Fruit fly (Drosophila melanogaster) whole organism, embryonic: ENCODE measurements around the gene mRpS18B.

Source experiments
- ATbp ChIP-seq: fragments of 200-800 bp; sonication (Bioruptor generic); optimal IDR thresholded peaks from 2 replicates; lab custom pipeline; 2017; ENCODE audit warnings: missing biosample characterization, mild to moderate bottlenecking, missing genetic modification characterization, missing genetic modification reagents
- Aef1 ChIP-seq: fragments of 200-800 bp; sonication (Bioruptor generic); IDR thresholded peaks from 3 replicates; pipeline ENCODE4 v1.3.6; 2022; ENCODE audit warnings: missing biosample characterization, missing genetic modification characterization
- Atf-2 ChIP-seq: fragments of 200-800 bp; sonication (Bioruptor generic); optimal IDR thresholded peaks from 2 replicates; lab custom pipeline; 2016; ENCODE audit warnings: missing biosample characterization, missing genetic modification characterization
- CG10267 ChIP-seq: fragments of 200-800 bp; sonication (Bioruptor generic); optimal IDR thresholded peaks from 2 replicates; lab custom pipeline; 2018; ENCODE audit warnings: missing biosample characterization, mild to moderate bottlenecking, missing genetic modification characterization, moderate library complexity
- CG11093 ChIP-seq: fragments of 200-800 bp; sonication (Bioruptor generic); IDR thresholded peaks from 3 replicates; pipeline ENCODE4 v1.3.6; 2022; ENCODE audit warnings: missing biosample characterization, missing genetic modification characterization
- CG12744 ChIP-seq: fragments of 200-800 bp; sonication (Bioruptor generic); optimal IDR thresholded peaks from 2 replicates; lab custom pipeline; 2016; ENCODE audit warnings: missing biosample characterization, missing genetic modification characterization
- CG1647 ChIP-seq: fragments of 200-800 bp; sonication (Bioruptor generic); optimal IDR thresholded peaks from 3 replicates; lab custom pipeline; 2016; ENCODE audit warnings: missing biosample characterization, missing genetic modification characterization
- CG17361 ChIP-seq: fragments of 200-800 bp; sonication (Bioruptor generic); IDR thresholded peaks from 3 replicates; pipeline ENCODE4 v1.3.6; 2022; ENCODE audit warnings: missing biosample characterization, missing genetic modification characterization
- CG2199 ChIP-seq: fragments of 200-800 bp; sonication (Bioruptor generic); IDR thresholded peaks from 3 replicates; pipeline ENCODE4 v1.3.6; 2022; ENCODE audit warnings: missing biosample characterization, missing genetic modification characterization
- CG42726 ChIP-seq: fragments of 200-800 bp; sonication (Bioruptor generic); IDR thresholded peaks from 2 replicates; pipeline ENCODE4 v1.3.6; 2022; ENCODE audit warnings: missing biosample characterization, missing genetic modification characterization; ENCODE audit not compliant: partially characterized antibody
- CG43689 ChIP-seq: fragments of 200-800 bp; sonication (Bioruptor generic); IDR thresholded peaks from 2 replicates; pipeline ENCODE4 v1.3.6; 2022; ENCODE audit warnings: missing biosample characterization, missing genetic modification characterization
- CG6654 ChIP-seq: fragments of 200-800 bp; sonication (Bioruptor generic); optimal IDR thresholded peaks from 2 replicates; lab custom pipeline; 2017; ENCODE audit warnings: missing biosample characterization, mild to moderate bottlenecking, missing genetic modification characterization
- CG6854 ChIP-seq: fragments of 200-800 bp; sonication (Bioruptor generic); optimal IDR thresholded peaks from 3 replicates; lab custom pipeline; 2017; ENCODE audit warnings: missing biosample characterization, mild to moderate bottlenecking, missing genetic modification characterization
- CG7786 ChIP-seq: fragments of 200-800 bp; sonication (Bioruptor generic); optimal IDR thresholded peaks from 2 replicates; lab custom pipeline; 2016; ENCODE audit warnings: missing biosample characterization, missing genetic modification characterization
- CG7987 ChIP-seq: fragments of 200-800 bp; sonication (Bioruptor generic); optimal IDR thresholded peaks from 2 replicates; lab custom pipeline; 2018; ENCODE audit warnings: missing biosample characterization, mild to moderate bottlenecking, missing genetic modification characterization, moderate library complexity
- Chrac-16 ChIP-seq: fragments of 200-800 bp; sonication (Bioruptor generic); optimal IDR thresholded peaks from 3 replicates; lab custom pipeline; 2016; ENCODE audit warnings: missing biosample characterization, missing genetic modification characterization
- CoRest ChIP-seq: fragments of 200-800 bp; sonication (Bioruptor generic); optimal IDR thresholded peaks from 3 replicates; lab custom pipeline; 2018; ENCODE audit warnings: missing biosample characterization, mild to moderate bottlenecking, missing genetic modification characterization, moderate library complexity
- CrebB ChIP-seq: fragments of 200-800 bp; sonication (Bioruptor generic); optimal IDR thresholded peaks from 3 replicates; lab custom pipeline; 2018; ENCODE audit warnings: missing biosample characterization, mild to moderate bottlenecking, missing genetic modification characterization
- D19A ChIP-seq: fragments of 200-800 bp; optimal IDR thresholded peaks from 3 replicates; lab custom pipeline; 2019; ENCODE audit warnings: missing biosample characterization, mild to moderate bottlenecking, missing genetic modification characterization, moderate library complexity
- Dad ChIP-seq: fragments of 200-800 bp; sonication (Bioruptor generic); optimal IDR thresholded peaks from 3 replicates; lab custom pipeline; 2016; ENCODE audit warnings: missing biosample characterization, missing genetic modification characterization
- Deaf1 ChIP-seq: fragments of 200-800 bp; optimal IDR thresholded peaks from 3 replicates; lab custom pipeline; 2019; ENCODE audit warnings: missing biosample characterization, mild to moderate bottlenecking, missing genetic modification characterization, moderate library complexity
- Dek ChIP-seq: fragments of 200-800 bp; sonication (Bioruptor generic); optimal IDR thresholded peaks from 3 replicates; lab custom pipeline; 2019; ENCODE audit warnings: missing biosample characterization, mild to moderate bottlenecking, missing genetic modification characterization, moderate library complexity
- Doc2 ChIP-seq: fragments of 200-800 bp; sonication (Bioruptor generic); IDR thresholded peaks from 2 replicates; pipeline ENCODE4 v1.3.6; 2022; ENCODE audit warnings: missing biosample characterization, missing genetic modification characterization
- ERR ChIP-seq: fragments of 200-800 bp; sonication (Bioruptor generic); optimal IDR thresholded peaks from 2 replicates; lab custom pipeline; 2016; ENCODE audit warnings: missing biosample characterization, missing genetic modification characterization
- Fer3 ChIP-seq: fragments of 200-800 bp; sonication (Bioruptor generic); optimal IDR thresholded peaks from 2 replicates; lab custom pipeline; 2018; ENCODE audit warnings: missing biosample characterization, mild to moderate bottlenecking, missing genetic modification characterization, moderate library complexity
- H2.0 ChIP-seq: fragments of 200-800 bp; sonication (Bioruptor generic); IDR thresholded peaks from 2 replicates; pipeline ENCODE4 v1.3.6; 2022; ENCODE audit warnings: missing biosample characterization, missing genetic modification characterization
- Med ChIP-seq: fragments of 200-800 bp; sonication (Bioruptor generic); peaks from one replicate; lab custom pipeline; 2016; ENCODE audit warnings: missing biosample characterization, missing genetic modification characterization, mild to moderate bottlenecking, inconsistent platforms, moderate library complexity
- NC2α ChIP-seq: fragments of 200-800 bp; sonication (Bioruptor generic); optimal IDR thresholded peaks from 2 replicates; lab custom pipeline; 2016; ENCODE audit warnings: missing biosample characterization, missing genetic modification characterization
- Sin3A ChIP-seq: fragments of >200 bp; optimal IDR thresholded peaks from 2 replicates; lab custom pipeline; 2018
- Sox100B ChIP-seq: fragments of 200-800 bp; sonication (Bioruptor generic); optimal IDR thresholded peaks from 3 replicates; lab custom pipeline; 2018; ENCODE audit warnings: missing biosample characterization, mild to moderate bottlenecking, missing genetic modification characterization
- Xbp1 ChIP-seq: fragments of 200-800 bp; sonication (Bioruptor generic); optimal IDR thresholded peaks from 3 replicates; lab custom pipeline; 2016; ENCODE audit warnings: missing biosample characterization, mild to moderate bottlenecking, missing genetic modification characterization
- amos ChIP-seq: fragments of 200-800 bp; sonication (Bioruptor generic); IDR thresholded peaks from 2 replicates; pipeline ENCODE4 v1.3.6; 2022; ENCODE audit warnings: missing biosample characterization, missing genetic modification characterization; ENCODE audit not compliant: partially characterized antibody
- ato ChIP-seq: fragments of 200-800 bp; sonication (Bioruptor generic); IDR thresholded peaks from 2 replicates; pipeline ENCODE4 v1.3.6; 2022; ENCODE audit warnings: missing biosample characterization, missing genetic modification characterization; ENCODE audit not compliant: partially characterized antibody
- bowl ChIP-seq: fragments of 200-800 bp; sonication (Bioruptor generic); IDR thresholded peaks from 2 replicates; pipeline ENCODE4 v1.3.6; 2022; ENCODE audit warnings: missing biosample characterization, missing genetic modification characterization
- cas ChIP-seq: fragments of 200-800 bp; sonication (Bioruptor generic); IDR thresholded peaks from 2 replicates; pipeline ENCODE4 v1.3.6; 2022; ENCODE audit warnings: missing biosample characterization, missing genetic modification characterization
- dysf ChIP-seq: fragments of 200-800 bp; sonication (Bioruptor generic); IDR thresholded peaks from 3 replicates; pipeline ENCODE4 v1.3.6; 2022; ENCODE audit warnings: missing biosample characterization, missing genetic modification characterization
- eyg ChIP-seq: fragments of 200-800 bp; sonication (Bioruptor generic); optimal IDR thresholded peaks from 3 replicates; lab custom pipeline; 2016; ENCODE audit warnings: missing biosample characterization, missing genetic modification characterization
- fd64A ChIP-seq: fragments of 200-800 bp; sonication (Bioruptor generic); optimal IDR thresholded peaks from 3 replicates; lab custom pipeline; 2018; ENCODE audit warnings: missing biosample characterization, mild to moderate bottlenecking, missing genetic modification characterization
- kah ChIP-seq: fragments of 200-800 bp; sonication (Bioruptor generic); optimal IDR thresholded peaks from 2 replicates; lab custom pipeline; 2018; ENCODE audit warnings: missing biosample characterization, mild to moderate bottlenecking, missing genetic modification characterization
- ken ChIP-seq: fragments of 200-800 bp; sonication (Bioruptor generic); IDR thresholded peaks from 3 replicates; pipeline ENCODE4 v1.3.6; 2022; ENCODE audit warnings: missing biosample characterization, missing genetic modification characterization
- klu ChIP-seq: fragments of 200-800 bp; sonication (Bioruptor generic); IDR thresholded peaks from 2 replicates; pipeline ENCODE4 v1.3.6; 2022; ENCODE audit warnings: missing biosample characterization, missing genetic modification characterization
- lmd ChIP-seq: fragments of 200-800 bp; sonication (Bioruptor generic); IDR thresholded peaks from 2 replicates; pipeline ENCODE4 v1.3.6; 2022; ENCODE audit warnings: missing biosample characterization, missing genetic modification characterization
- org-1 ChIP-seq: fragments of 200-800 bp; sonication (Bioruptor generic); optimal IDR thresholded peaks from 2 replicates; lab custom pipeline; 2017; ENCODE audit warnings: missing biosample characterization, missing genetic modification characterization
- peb ChIP-seq: fragments of 200-800 bp; sonication (Bioruptor generic); IDR thresholded peaks from 2 replicates; pipeline ENCODE4 v1.3.6; 2022; ENCODE audit warnings: missing biosample characterization, missing genetic modification characterization
- ro ChIP-seq: fragments of 200-800 bp; sonication (Bioruptor generic); IDR thresholded peaks from 2 replicates; pipeline ENCODE4 v1.3.6; 2022; ENCODE audit warnings: missing biosample characterization, missing genetic modification characterization
- slbo ChIP-seq: fragments of 200-800 bp; sonication (Bioruptor generic); IDR thresholded peaks from 2 replicates; pipeline ENCODE4 v1.3.6; 2022; ENCODE audit warnings: missing biosample characterization, missing genetic modification characterization
- stwl ChIP-seq: fragments of 200-800 bp; sonication (Bioruptor generic); optimal IDR thresholded peaks from 3 replicates; lab custom pipeline; 2018; ENCODE audit warnings: missing biosample characterization, mild to moderate bottlenecking, missing genetic modification characterization, moderate library complexity
- ttk ChIP-seq: fragments of 200-800 bp; sonication (Bioruptor generic); IDR thresholded peaks from 2 replicates; pipeline ENCODE4 v2.1.2; 2022; ENCODE audit warnings: missing biosample characterization, missing genetic modification characterization
- unpg ChIP-seq: fragments of 200-800 bp; sonication (Bioruptor generic); optimal IDR thresholded peaks from 3 replicates; lab custom pipeline; 2018; ENCODE audit warnings: missing biosample characterization, mild to moderate bottlenecking, missing genetic modification characterization, moderate library complexity
- vnd ChIP-seq: fragments of 200-800 bp; sonication (Bioruptor generic); IDR thresholded peaks from 3 replicates; pipeline ENCODE4 v1.3.6; 2022; ENCODE audit warnings: missing biosample characterization, missing genetic modification characterization; ENCODE audit not compliant: partially characterized antibody

The mRpS18B gene

DNA sequence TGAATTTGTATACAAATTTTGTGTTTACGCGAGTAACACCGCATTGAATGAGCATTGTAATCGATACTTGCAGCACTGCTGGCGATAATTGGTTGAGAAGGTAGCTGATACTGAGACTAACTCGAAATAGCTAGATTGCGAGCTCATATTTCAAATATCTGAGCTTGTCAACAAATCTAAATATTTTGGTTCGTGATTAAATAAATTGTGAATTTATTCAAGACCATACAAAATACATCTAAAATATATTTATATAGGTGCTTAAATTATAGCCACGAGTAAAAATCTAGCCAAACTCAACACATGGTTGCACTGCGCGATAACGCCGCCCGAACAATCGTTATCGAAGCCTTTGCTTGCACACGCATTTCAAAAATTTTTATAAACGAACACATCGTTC is 3.3 kb downstream of the mRpS18B start, which contains the start of the genes Taf13 and nesd (continued):
- TF ChIP-seq CG17361 (GFP tag; lab: Robert Waterston, UW) = peak; percentile 77
- no peak for TF ChIP-seq fd64A (GFP tag; lab: Kevin White, UChicago)
- no peak for TF ChIP-seq NC2α (GFP tag; lab: Kevin White, UChicago)
- TF ChIP-seq kah (GFP tag; lab: Kevin White, UChicago) = no peak
- TF ChIP-seq Doc2 (GFP tag; lab: Robert Waterston, UW) = no peak
- no peak for TF ChIP-seq Dad
- TF ChIP-seq dysf (GFP tag; lab: Robert Waterston, UW) = peak; percentile 44; the same call in 1 of the 3 replicates
- TF ChIP-seq cas (GFP tag; lab: Robert Waterston, UW) = no peak
- TF ChIP-seq ttk (GFP tag; lab: Robert Waterston, UW) = no peak
- TF ChIP-seq CG10267 (tag; lab: Kevin White, UChicago) = peak; percentile 56
- no peak for TF ChIP-seq ATbp (GFP tag; lab: Kevin White, UChicago)
- no peak for TF ChIP-seq ERR (GFP tag; lab: Kevin White, UChicago)
- TF ChIP-seq peb (GFP tag; lab: Robert Waterston, UW) = no peak
- TF ChIP-seq CG11093 (GFP tag; lab: Robert Waterston, UW) = no peak

DNA sequence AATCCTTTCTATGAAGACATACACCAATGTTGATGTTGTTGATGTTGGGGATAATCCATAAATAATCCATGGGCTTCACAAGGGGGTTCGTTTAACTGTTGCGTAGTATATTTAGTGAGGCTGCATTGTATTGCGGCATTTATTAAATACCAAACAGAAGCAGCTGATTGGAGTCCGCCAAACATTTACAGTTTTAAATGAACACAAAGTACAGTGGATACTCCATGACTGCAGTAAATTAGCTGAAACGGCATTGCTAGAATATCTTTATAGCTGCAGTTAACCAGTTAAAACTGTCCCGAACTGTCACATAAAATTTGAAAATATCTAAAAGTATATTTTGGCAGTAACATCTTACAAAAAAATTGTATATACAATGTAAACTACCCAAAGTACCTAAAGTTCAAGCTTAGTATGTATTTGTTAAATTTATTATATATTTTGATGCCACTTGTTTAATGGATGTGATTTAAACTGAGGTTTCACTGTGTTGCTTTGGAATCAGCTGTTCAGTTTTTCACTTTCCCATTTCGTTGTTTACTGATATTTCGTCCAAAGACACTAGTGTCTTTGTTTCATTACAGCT is 5.9 kb downstream of the mRpS18B start, which contains the start of the genes CG10747 and Pyroxd1:
Gene CG10747 (minus strand): TSS at position 255 of the 586 bp plus-strand sequence.
Gene Pyroxd1 (plus strand): TSS at position 342 of the 586 bp plus-strand sequence.
- TF ChIP-seq CG7786 (GFP tag; lab: Kevin White, UChicago) (peak; percentile 95), Dek (tag; lab: Kevin White, UChicago) (peak; percentile 98), Fer3 (tag; lab: Kevin White, UChicago) (peak; percentile 96), Chrac-16 (GFP tag; lab: Kevin White, UChicago) (peak; percentile 98), vnd (no peak), lmd (GFP tag; lab: Robert Waterston, UW) (peak; percentile 98), stwl (tag; lab: Kevin White, UChicago) (peak; percentile 45), bowl (peak; percentile 84), Med (GFP tag; lab: Kevin White, UChicago) (peak; percentile 99), Atf-2 (GFP tag; lab: Kevin White, UChicago) (peak; percentile 93), Aef1 (GFP tag; lab: Robert Waterston, UW) (peak; percentile 95), CG6854 (peak; percentile 93), org-1 (GFP tag; lab: Kevin White, UChicago) (peak; percentile 92), eyg (GFP tag; lab: Kevin White, UChicago) (peak; percentile 79), CG1647 (peak; percentile 93), CG6654 (GFP tag; lab: Kevin White, UChicago) (peak; percentile 93), CoRest (tag; lab: Kevin White, UChicago) (peak; percentile 99), ato (no peak), amos (GFP tag; lab: Robert Waterston, UW) (no peak; the same call in 1 of the 2 replicates), Deaf1 (tag; lab: Kevin White, UChicago) (peak; percentile 82), CG12744 (GFP tag; lab: Kevin White, UChicago) (peak; percentile 95), ken (GFP tag; lab: Robert Waterston, UW) (peak; percentile 94), CG42726 (GFP tag; lab: Robert Waterston, UW) (no peak), CrebB (tag; lab: Kevin White, UChicago) (peak; percentile 95), H2.0 (GFP tag; lab: Robert Waterston, UW) (peak; percentile 91), CG7987 (peak; percentile 83), ro (GFP tag; lab: Robert Waterston, UW) (peak; percentile 92), Sin3A (lab: Kevin White, UChicago) (no peak), CG43689 (peak; percentile 80), Doc2 (GFP tag; lab: Robert Waterston, UW) (peak; percentile 86), klu (GFP tag; lab: Robert Waterston, UW) (peak; percentile 95), D19A (tag; lab: Kevin White, UChicago) (peak; percentile 90), Sox100B (GFP tag; lab: Kevin White, UChicago) (peak; percentile 96), unpg (GFP tag; lab: Kevin White, UChicago) (peak; percentile 97), CG2199 (GFP tag; lab: Robert Waterston, UW) (0 out of 3 replicates have a peak, but pooled peaks have one; percentile 67), Xbp1 (GFP tag; lab: Kevin White, UChicago) (peak; percentile 98), slbo (GFP tag; lab: Robert Waterston, UW) (peak; percentile 98)
